Fruit fly (Drosophila melanogaster) whole organism, embryonic: ENCODE results near the gene CG46313.

Source experiments
- CG10274 ChIP-seq: fragments of 200-800 bp; sonication (Bioruptor generic); optimal IDR thresholded peaks from 3 replicates; lab custom pipeline; 2017; ENCODE audit warnings: missing biosample characterization, mild to moderate bottlenecking, missing genetic modification characterization
- CG10431 ChIP-seq: fragments of 200-800 bp; sonication (Bioruptor generic); optimal IDR thresholded peaks from 3 replicates; lab custom pipeline; 2018; ENCODE audit warnings: missing biosample characterization, mild to moderate bottlenecking, missing genetic modification characterization
- CG12071 ChIP-seq: fragments of 200-800 bp; sonication (Bioruptor generic); optimal IDR thresholded peaks from 3 replicates; lab custom pipeline; 2018; ENCODE audit warnings: missing biosample characterization, mild to moderate bottlenecking, missing genetic modification characterization
- CG12744 ChIP-seq: fragments of 200-800 bp; sonication (Bioruptor generic); optimal IDR thresholded peaks from 2 replicates; lab custom pipeline; 2016; ENCODE audit warnings: missing biosample characterization, missing genetic modification characterization
- CG13894 ChIP-seq: fragments of 200-800 bp; sonication (Bioruptor generic); optimal IDR thresholded peaks from 3 replicates; lab custom pipeline; 2018; ENCODE audit warnings: missing biosample characterization, mild to moderate bottlenecking, missing genetic modification characterization, moderate library complexity
- CG17328 ChIP-seq: fragments of 200-800 bp; sonication (Bioruptor generic); IDR thresholded peaks from 2 replicates; pipeline ENCODE4 v1.3.6; 2022; ENCODE audit warnings: missing biosample characterization, missing genetic modification characterization
- CG30403 ChIP-seq: fragments of 200-800 bp; sonication (Bioruptor generic); optimal IDR thresholded peaks from 3 replicates; lab custom pipeline; 2016; ENCODE audit warnings: missing biosample characterization, missing genetic modification characterization
- CG31365 ChIP-seq: fragments of 200-800 bp; sonication (Bioruptor generic); optimal IDR thresholded peaks from 2 replicates; lab custom pipeline; 2018; ENCODE audit warnings: missing biosample characterization, mild to moderate bottlenecking, missing genetic modification characterization
- CG3281 ChIP-seq: fragments of 200-800 bp; sonication (Bioruptor generic); optimal IDR thresholded peaks from 3 replicates; lab custom pipeline; 2017; ENCODE audit warnings: missing biosample characterization, mild to moderate bottlenecking, missing genetic modification characterization
- CG3995 ChIP-seq: fragments of 200-800 bp; sonication (Bioruptor generic); optimal IDR thresholded peaks from 3 replicates; lab custom pipeline; 2016; ENCODE audit warnings: missing biosample characterization, missing genetic modification characterization
- CG4820 ChIP-seq: fragments of 200-800 bp; sonication (Bioruptor generic); optimal IDR thresholded peaks from 3 replicates; lab custom pipeline; 2016; ENCODE audit warnings: missing biosample characterization, missing genetic modification characterization
- CG7271 ChIP-seq: fragments of 200-800 bp; sonication (Bioruptor generic); optimal IDR thresholded peaks from 2 replicates; lab custom pipeline; 2018; ENCODE audit warnings: missing biosample characterization, mild to moderate bottlenecking, missing genetic modification characterization, moderate library complexity
- CG7357 ChIP-seq: fragments of 200-800 bp; sonication (Bioruptor generic); IDR thresholded peaks from 3 replicates; pipeline ENCODE4 v1.3.6; 2022; ENCODE audit warnings: missing biosample characterization, missing genetic modification characterization
- CG7372 ChIP-seq: fragments of 200-800 bp; sonication (Bioruptor generic); IDR thresholded peaks from 2 replicates; pipeline ENCODE4 v1.3.6; 2022; ENCODE audit warnings: missing biosample characterization, missing genetic modification characterization
- Dbx ChIP-seq: fragments of 200-800 bp; sonication (Bioruptor generic); IDR thresholded peaks from 3 replicates; pipeline ENCODE4 v1.3.6; 2022; ENCODE audit warnings: missing biosample characterization, missing genetic modification characterization
- E2f2 ChIP-seq: fragments of 200-800 bp; sonication (Bioruptor generic); IDR thresholded peaks from 2 replicates; pipeline ENCODE4 v1.3.6; 2022; ENCODE audit warnings: missing biosample characterization, missing genetic modification characterization
- Elba2 ChIP-seq: fragments of 200-800 bp; sonication (Bioruptor generic); optimal IDR thresholded peaks from 3 replicates; lab custom pipeline; 2016; ENCODE audit warnings: missing biosample characterization, missing genetic modification characterization
- Ets65A ChIP-seq: fragments of 200-800 bp; sonication (Bioruptor generic); peaks from one replicate; lab custom pipeline; 2016; ENCODE audit warnings: missing biosample characterization, missing genetic modification characterization
- HLH3B ChIP-seq: fragments of 200-800 bp; sonication (Bioruptor generic); IDR thresholded peaks from 2 replicates; pipeline ENCODE4 v1.3.6; 2022; ENCODE audit warnings: missing biosample characterization, missing genetic modification characterization
- HLHmδ ChIP-seq: fragments of 200-800 bp; sonication (Bioruptor generic); optimal IDR thresholded peaks from 2 replicates; lab custom pipeline; 2018; ENCODE audit warnings: missing biosample characterization, mild to moderate bottlenecking, missing genetic modification characterization, moderate library complexity
- HmgZ ChIP-seq: fragments of 200-800 bp; sonication (Bioruptor generic); optimal IDR thresholded peaks from 2 replicates; lab custom pipeline; 2018; ENCODE audit warnings: missing biosample characterization, mild to moderate bottlenecking, missing genetic modification characterization
- Hr51 ChIP-seq, 2 experiments: fragments of 200-800 bp; sonication (Bioruptor generic); optimal IDR thresholded peaks; 2 replicates in 1 of 2; 3 replicates in 1 of 2; lab custom pipeline; 2016 to 2018; ENCODE audit warnings: missing biosample characterization in 2 of 2, missing genetic modification characterization in 2 of 2, mild to moderate bottlenecking in 1 of 2, moderate library complexity in 1 of 2
- MESR4 ChIP-seq: fragments of 200-800 bp; sonication (Bioruptor generic); optimal IDR thresholded peaks from 2 replicates; lab custom pipeline; 2018; ENCODE audit warnings: missing biosample characterization, mild to moderate bottlenecking, missing genetic modification characterization, moderate library complexity
- Mad ChIP-seq: fragments of 200-800 bp; sonication (Bioruptor generic); optimal IDR thresholded peaks from 2 replicates; lab custom pipeline; 2016; ENCODE audit warnings: missing biosample characterization, missing genetic modification characterization
- NfI ChIP-seq: fragments of 200-800 bp; sonication (Bioruptor generic); optimal IDR thresholded peaks from 3 replicates; lab custom pipeline; 2018; ENCODE audit warnings: missing biosample characterization, mild to moderate bottlenecking, missing genetic modification characterization, moderate library complexity
- Poxn ChIP-seq: fragments of 200-800 bp; sonication (Bioruptor generic); IDR thresholded peaks from 2 replicates; pipeline ENCODE4 v1.3.6; 2022; ENCODE audit warnings: missing biosample characterization, missing genetic modification characterization
- Sox102F ChIP-seq: fragments of 200-800 bp; sonication (Bioruptor generic); optimal IDR thresholded peaks from 2 replicates; lab custom pipeline; 2018; ENCODE audit warnings: missing biosample characterization, mild to moderate bottlenecking, missing genetic modification characterization, moderate library complexity
- ase ChIP-seq: fragments of 200-800 bp; sonication (Bioruptor generic); IDR thresholded peaks from 3 replicates; pipeline ENCODE4 v1.3.6; 2022; ENCODE audit warnings: missing biosample characterization, missing genetic modification characterization
- ci ChIP-seq: fragments of 200-800 bp; sonication (Bioruptor generic); IDR thresholded peaks from 3 replicates; pipeline ENCODE4 v1.3.6; 2022; ENCODE audit warnings: missing biosample characterization, missing genetic modification characterization
- cwo ChIP-seq: fragments of 200-800 bp; sonication (Bioruptor generic); optimal IDR thresholded peaks from 3 replicates; lab custom pipeline; 2017; ENCODE audit warnings: missing biosample characterization, missing genetic modification characterization, mild to moderate bottlenecking, moderate library complexity, missing genetic modification reagents
- emc ChIP-seq: fragments of 200-800 bp; sonication (Bioruptor generic); optimal IDR thresholded peaks from 2 replicates; lab custom pipeline; 2016; ENCODE audit warnings: missing biosample characterization, missing genetic modification characterization
- exex ChIP-seq: fragments of 200-800 bp; sonication (Bioruptor generic); optimal IDR thresholded peaks from 4 replicates; lab custom pipeline; 2018; ENCODE audit warnings: missing biosample characterization, mild to moderate bottlenecking, missing genetic modification characterization, moderate library complexity
- eyg ChIP-seq: fragments of 200-800 bp; sonication (Bioruptor generic); optimal IDR thresholded peaks from 3 replicates; lab custom pipeline; 2016; ENCODE audit warnings: missing biosample characterization, missing genetic modification characterization
- fru ChIP-seq: fragments of >200 bp; optimal IDR thresholded peaks from 2 replicates; lab custom pipeline; 2017
- gcm ChIP-seq: fragments of 200-800 bp; sonication (Bioruptor generic); optimal IDR thresholded peaks from 2 replicates; lab custom pipeline; 2019; ENCODE audit warnings: missing biosample characterization, mild to moderate bottlenecking, missing genetic modification characterization, moderate library complexity
- gro ChIP-seq: fragments of 200-800 bp; sonication (Bioruptor generic); optimal IDR thresholded peaks from 2 replicates; lab custom pipeline; 2016; ENCODE audit warnings: missing biosample characterization, missing genetic modification characterization
- gt ChIP-seq: fragments of 200-800 bp; sonication (Bioruptor generic); IDR thresholded peaks from 2 replicates; pipeline ENCODE4 v1.3.6; 2022; ENCODE audit warnings: missing biosample characterization, missing genetic modification characterization
- hbn ChIP-seq: fragments of 200-800 bp; sonication (Bioruptor generic); IDR thresholded peaks from 2 replicates; pipeline ENCODE4 v1.3.6; 2022; ENCODE audit warnings: missing biosample characterization, missing genetic modification characterization; ENCODE audit not compliant: partially characterized antibody
- jing ChIP-seq: fragments of 200-800 bp; sonication (Bioruptor generic); optimal IDR thresholded peaks from 2 replicates; lab custom pipeline; 2018; ENCODE audit warnings: missing biosample characterization, mild to moderate bottlenecking, missing genetic modification characterization
- kay ChIP-seq: fragments of 200-800 bp; sonication (Bioruptor generic); optimal IDR thresholded peaks from 2 replicates; lab custom pipeline; 2016; ENCODE audit warnings: missing biosample characterization, missing genetic modification characterization
- lab ChIP-seq: fragments of 200-800 bp; sonication (Bioruptor generic); optimal IDR thresholded peaks from 3 replicates; lab custom pipeline; 2017; ENCODE audit warnings: missing biosample characterization, missing genetic modification characterization, mild to moderate bottlenecking, moderate library complexity, missing genetic modification reagents
- lbe ChIP-seq: fragments of 200-800 bp; sonication (Bioruptor generic); optimal IDR thresholded peaks from 2 replicates; lab custom pipeline; 2016; ENCODE audit warnings: missing biosample characterization, mild to moderate bottlenecking, missing genetic modification characterization
- nerfin-1 ChIP-seq: fragments of 200-800 bp; sonication (Bioruptor generic); optimal IDR thresholded peaks from 3 replicates; lab custom pipeline; 2019; ENCODE audit warnings: missing biosample characterization, mild to moderate bottlenecking, missing genetic modification characterization, moderate library complexity
- onecut ChIP-seq: fragments of 200-800 bp; sonication (Bioruptor generic); IDR thresholded peaks from 2 replicates; pipeline ENCODE4 v1.3.6; 2022; ENCODE audit warnings: missing biosample characterization, missing genetic modification characterization
- pros ChIP-seq: fragments of 200-800 bp; sonication (Bioruptor generic); optimal IDR thresholded peaks from 3 replicates; lab custom pipeline; 2019; ENCODE audit warnings: missing biosample characterization, mild to moderate bottlenecking, missing genetic modification characterization, moderate library complexity
- schlank ChIP-seq: fragments of 200-800 bp; sonication (Bioruptor generic); optimal IDR thresholded peaks from 2 replicates; lab custom pipeline; 2018; ENCODE audit warnings: missing biosample characterization, mild to moderate bottlenecking, missing genetic modification characterization
- so ChIP-seq: fragments of 200-800 bp; sonication (Bioruptor generic); IDR thresholded peaks from 3 replicates; pipeline ENCODE4 v1.3.6; 2022; ENCODE audit warnings: missing biosample characterization, missing genetic modification characterization
- tgo ChIP-seq: fragments of 200-800 bp; sonication (Bioruptor generic); IDR thresholded peaks from 3 replicates; pipeline ENCODE4 v1.3.6; 2022; ENCODE audit warnings: missing biosample characterization, missing genetic modification characterization
- zen ChIP-seq: fragments of 200-800 bp; sonication (Bioruptor generic); optimal IDR thresholded peaks from 3 replicates; lab custom pipeline; 2018; ENCODE audit warnings: missing biosample characterization, mild to moderate bottlenecking, missing genetic modification characterization, moderate library complexity
- zen2 ChIP-seq: fragments of 200-800 bp; sonication (Bioruptor generic); IDR thresholded peaks from 3 replicates; pipeline ENCODE4 v1.3.6; 2022; ENCODE audit warnings: missing biosample characterization, missing genetic modification characterization; ENCODE audit not compliant: partially characterized antibody
- zfh2 ChIP-seq: fragments of 200-800 bp; sonication (Bioruptor generic); optimal IDR thresholded peaks from 2 replicates; lab custom pipeline; 2016; ENCODE audit warnings: missing biosample characterization, missing genetic modification characterization

The CG46313 gene

dm6 chr3R:26988412-26988981, 10.2 kb downstream of the CG46313 start, which contains the start of gene CG31075 (continued):
- no peak for TF ChIP-seq zen2 (GFP tag; lab: Robert Waterston, UW)
- peak; percentile 63 for TF ChIP-seq CG30403 (GFP tag; lab: Kevin White, UChicago)
- TF ChIP-seq lbe (GFP tag; lab: Kevin White, UChicago), result peak; percentile 88
- peak; percentile 97 for TF ChIP-seq CG10274 (GFP tag; lab: Kevin White, UChicago)
- TF ChIP-seq fru (lab: Kevin White, UChicago), result no peak
- TF ChIP-seq CG17328, result peak; percentile 58
- TF ChIP-seq CG10431 (GFP tag; lab: Kevin White, UChicago), result no peak
- TF ChIP-seq zfh2 (GFP tag; lab: Kevin White, UChicago), result peak; percentile 63
- TF ChIP-seq CG4820 (GFP tag; lab: Kevin White, UChicago), result no peak
- TF ChIP-seq nerfin-1, result no peak
- TF ChIP-seq CG12744 (GFP tag; lab: Kevin White, UChicago), result no peak
- TF ChIP-seq CG12071 (GFP tag; lab: Kevin White, UChicago), result peak; percentile 31
- peak; percentile 63 for TF ChIP-seq cwo (GFP tag; lab: Kevin White, UChicago)
- no peak for TF ChIP-seq Ets65A (GFP tag; lab: Kevin White, UChicago)
- TF ChIP-seq Mad (GFP tag; lab: Kevin White, UChicago), result no peak
- peak; percentile 22 for TF ChIP-seq HmgZ (tag; lab: Kevin White, UChicago)
- TF ChIP-seq schlank (tag; lab: Kevin White, UChicago), result peak; percentile 48
- TF ChIP-seq ci (GFP tag; lab: Robert Waterston, UW), result peak; percentile 61; the same call in 2 of the 3 replicates
- TF ChIP-seq E2f2, result peak; percentile 43; the same call in 1 of the 2 replicates
- peak; percentile 59 for TF ChIP-seq tgo (GFP tag; lab: Robert Waterston, UW)
- TF ChIP-seq gro (GFP tag; lab: Kevin White, UChicago), result no peak
- TF ChIP-seq onecut (GFP tag; lab: Robert Waterston, UW), result peak; percentile 79
- peak in 1 of 2 experiments; percentile 25 for TF ChIP-seq Hr51 (GFP tag; optimal IDR thresholded peaks at IDR 0.05; lab: Kevin White, UChicago)
- TF ChIP-seq gcm, result no peak
- TF ChIP-seq Elba2, result no peak
- no peak for TF ChIP-seq kay (GFP tag; lab: Kevin White, UChicago)
- peak; percentile 69 for TF ChIP-seq CG3281 (GFP tag; lab: Kevin White, UChicago)
- peak; percentile 14 for TF ChIP-seq Sox102F (GFP tag; lab: Kevin White, UChicago)
- TF ChIP-seq hbn (GFP tag; lab: Robert Waterston, UW), result no peak
- TF ChIP-seq gt (GFP tag; lab: Robert Waterston, UW), result no peak
- 0 out of 2 replicates have a peak, but pooled peaks have one; percentile 35 for TF ChIP-seq CG7372 (GFP tag; lab: Robert Waterston, UW)
- TF ChIP-seq so (GFP tag; lab: Robert Waterston, UW), result no peak
- peak; percentile 12 for TF ChIP-seq NfI (GFP tag; lab: Kevin White, UChicago)
- TF ChIP-seq MESR4 (GFP tag; lab: Kevin White, UChicago), result no peak
- no peak for TF ChIP-seq CG3995
- TF ChIP-seq jing (GFP tag; lab: Kevin White, UChicago), result no peak
- no peak for TF ChIP-seq CG7271 (tag; lab: Kevin White, UChicago)
- peak; percentile 80 for TF ChIP-seq lab (GFP tag; lab: Kevin White, UChicago)
- TF ChIP-seq Poxn, result peak; percentile 62
- no peak for TF ChIP-seq HLHmδ (GFP tag; lab: Kevin White, UChicago)
- no peak for TF ChIP-seq zen (tag; lab: Kevin White, UChicago)
- no peak for TF ChIP-seq eyg
- TF ChIP-seq CG31365, result no peak
- TF ChIP-seq emc (GFP tag; lab: Kevin White, UChicago), result no peak
- peak; percentile 91 for TF ChIP-seq Dbx (GFP tag; lab: Robert Waterston, UW)
- peak; percentile 49 for TF ChIP-seq CG13894
- TF ChIP-seq ase, result no peak
- peak; percentile 36 for TF ChIP-seq exex (tag; lab: Kevin White, UChicago)
- no peak for TF ChIP-seq pros (GFP tag; lab: Kevin White, UChicago)
- no peak for TF ChIP-seq CG7357
- peak; percentile 67 for TF ChIP-seq HLH3B
